Worm (Caenorhabditis elegans) whole organism, early embryonic: ENCODE data around the gene BE10.5.

Experiments used
- ama-1 ChIP-seq: fragments of 150-350 bp; optimal IDR thresholded peaks from 2 replicates; lab custom pipeline; 2014
- ceh-36 ChIP-seq: sonication (generic microtip); optimal IDR thresholded peaks from 2 replicates; lab custom pipeline; 2016; ENCODE audit warnings: missing genetic modification characterization, inconsistent platforms, missing compliant biosample characterization
- flt-1 ChIP-seq: fragments of 200-800 bp; sonication (Bioruptor generic); IDR thresholded peaks from 2 replicates; pipeline ENCODE4 v1.3.6; 2022; ENCODE audit warnings: missing genetic modification characterization, missing compliant biosample characterization
- hnd-1 ChIP-seq: sonication (generic microtip); optimal IDR thresholded peaks from 2 replicates; lab custom pipeline; 2016; ENCODE audit warnings: missing genetic modification characterization, missing compliant biosample characterization
- tra-4 ChIP-seq: sonication (generic microtip); optimal IDR thresholded peaks from 2 replicates; lab custom pipeline; 2017; ENCODE audit warnings: missing genetic modification characterization, missing compliant biosample characterization

DNA sequence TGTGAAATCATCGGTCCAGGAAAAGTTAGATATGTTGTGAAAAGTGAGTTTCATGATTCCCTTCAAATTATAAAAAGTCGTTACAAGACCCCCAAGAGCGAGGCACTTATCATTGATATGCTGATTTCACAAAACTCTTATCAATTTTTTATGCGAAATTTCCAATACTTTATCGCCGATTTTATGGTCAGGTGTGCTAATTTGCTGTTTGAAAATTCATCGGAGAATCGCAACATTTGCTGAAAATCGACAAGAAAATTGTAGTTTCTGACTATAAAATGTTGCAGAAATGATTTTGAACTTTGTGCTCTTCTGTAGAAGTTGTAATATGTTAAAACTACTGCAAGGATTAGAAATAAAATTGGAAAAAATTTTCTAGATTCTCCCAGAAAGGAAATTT is 25.1 kb upstream of the BE10.5 start:
- TF ChIP-seq flt-1 (GFP tag; lab: Robert Waterston, UW) (no peak), ama-1 (lab: Kevin White, UChicago) (no peak), hnd-1 (tag; lab: Kevin White, UChicago) (no peak), ceh-36 (tag; lab: Kevin White, UChicago) (no peak), tra-4 (tag; lab: Kevin White, UChicago) (no peak)
